Fruit fly (Drosophila melanogaster) Kc167 (cell line): Measurements from ENCODE around the gene dgt2.
"Not testable (repeated sequence)": the region's sequence is repeated elsewhere in the genome, so short reads cannot be mapped to it uniquely, and the experiment has no call there.

Experiments used
- Myc ChIP-seq: fragments of >200 bp; optimal IDR thresholded peaks from 2 replicates; lab custom pipeline; 2017; ENCODE audit warnings: missing external identifiers
- Sin3A ChIP-seq: fragments of >200 bp; optimal IDR thresholded peaks from 2 replicates; lab custom pipeline; 2018; ENCODE audit warnings: missing external identifiers
- h ChIP-seq: fragments of >200 bp; optimal IDR thresholded peaks from 3 replicates; lab custom pipeline; 2018; ENCODE audit warnings: missing external identifiers
- insv ChIP-seq: fragments of >200 bp; optimal IDR thresholded peaks from 3 replicates; lab custom pipeline; 2018; ENCODE audit warnings: missing external identifiers
- psq ChIP-seq: fragments of >200 bp; optimal IDR thresholded peaks from 2 replicates; lab custom pipeline; 2017; ENCODE audit warnings: missing external identifiers
- ttk ChIP-seq: sonication (Bioruptor generic); optimal IDR thresholded peaks from 2 replicates; lab custom pipeline; 2017; ENCODE audit warnings: missing external identifiers

DNA sequence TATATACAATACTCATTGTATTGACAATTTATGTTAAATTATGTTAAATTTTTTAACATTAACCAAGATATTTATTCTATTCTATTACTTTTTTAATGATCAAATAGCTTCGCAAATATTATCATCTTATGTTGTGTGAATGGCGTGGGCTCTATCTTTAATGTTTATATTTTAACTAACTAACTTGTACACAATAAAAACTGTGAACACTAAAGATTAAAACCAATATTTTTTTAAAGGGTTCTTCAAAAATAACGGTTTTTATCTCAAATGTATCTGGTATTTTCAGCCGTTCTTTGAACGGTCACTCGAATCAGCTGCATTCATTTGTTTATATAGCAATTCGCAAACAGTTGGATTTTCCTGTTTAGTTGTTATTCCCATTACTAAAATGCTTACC is 2.9 kb downstream of the dgt2 start, which contains the start of gene Ada1-2:
- TF ChIP-seq Myc (lab: Kevin White, UChicago); psq (lab: Kevin White, UChicago); ttk (lab: Kevin White, UChicago); Sin3A (lab: Kevin White, UChicago); insv; h: not testable (repeated sequence)
